Comparison of ENCODE assay signal across 2 fruit fly cellular contexts in genomic region chr2L:13056022-13056421, dm6.
A peak's percentile ranks its signal among the peaks of the same experiment; 100 is the strongest.
TF ChIP-seq lines count a peak whose summit lies in the region.

No protein-coding gene starts in this region.

TF ChIP-seq in whole organism, embryonic, 481 proteins besides CTCF, POLR2A, EP300 and RAD21 (continued from another document and continues in another):
- TF ChIP-seq trem (tag; optimal IDR thresholded peaks at IDR 0.05; lab: Kevin White, UChicago) = no peak
- TF ChIP-seq Sry-δ (GFP tag; optimal IDR thresholded peaks at IDR 0.05; lab: Kevin White, UChicago) = no peak
- TF ChIP-seq pum (GFP tag; optimal IDR thresholded peaks at IDR 0.05; lab: Kevin White, UChicago) = no peak
- TF ChIP-seq Med (GFP tag; lab: Kevin White, UChicago) = peak; percentile 83
- TF ChIP-seq CG7372 (GFP tag; IDR thresholded peaks at IDR 0.05; lab: Robert Waterston, UW) = no peak
- TF ChIP-seq chinmo (GFP tag; IDR thresholded peaks at IDR 0.05; lab: Robert Waterston, UW; ENCODE audit: partially characterized antibody) = no peak
- no peak for TF ChIP-seq Sin3A (optimal IDR thresholded peaks at IDR 0.05; lab: Kevin White, UChicago)
- no peak for TF ChIP-seq Chrac-16 (GFP tag; optimal IDR thresholded peaks at IDR 0.05; lab: Kevin White, UChicago)
- TF ChIP-seq B-H2 (GFP tag; optimal IDR thresholded peaks at IDR 0.05; lab: Kevin White, UChicago) = no peak
- no peak for TF ChIP-seq CG1233 (GFP tag; optimal IDR thresholded peaks at IDR 0.05; lab: Kevin White, UChicago)
- no peak for TF ChIP-seq Hr3 (GFP tag; optimal IDR thresholded peaks at IDR 0.05; lab: Kevin White, UChicago)
- no peak for TF ChIP-seq Dbx (GFP tag; IDR thresholded peaks at IDR 0.05; lab: Robert Waterston, UW)
- peak; percentile 13 for TF ChIP-seq CG15601 (tag; optimal IDR thresholded peaks at IDR 0.05; lab: Kevin White, UChicago)
- no peak for TF ChIP-seq CG4404 (GFP tag; IDR thresholded peaks at IDR 0.05; lab: Robert Waterston, UW)
- TF ChIP-seq lov (optimal IDR thresholded peaks at IDR 0.05; lab: Kevin White, UChicago) = no peak
- no peak for TF ChIP-seq lov (GFP tag; IDR thresholded peaks at IDR 0.05; lab: Robert Waterston, UW)
- TF ChIP-seq chm (GFP tag; IDR thresholded peaks at IDR 0.05; lab: Robert Waterston, UW) = no peak
- no peak for TF ChIP-seq jigr1 (GFP tag; IDR thresholded peaks at IDR 0.05; lab: Robert Waterston, UW)
- TF ChIP-seq ash1 (GFP tag; optimal IDR thresholded peaks at IDR 0.05; lab: Kevin White, UChicago) = no peak
- TF ChIP-seq onecut (GFP tag; IDR thresholded peaks at IDR 0.05; lab: Robert Waterston, UW) = no peak
- TF ChIP-seq Rfx (GFP tag; IDR thresholded peaks at IDR 0.05; lab: Robert Waterston, UW) = peak; percentile 52; the same call in 1 of the 2 replicates
- no peak for TF ChIP-seq bowl (GFP tag; IDR thresholded peaks at IDR 0.05; lab: Robert Waterston, UW)
- no peak for TF ChIP-seq CG14014 (GFP tag; IDR thresholded peaks at IDR 0.05; lab: Robert Waterston, UW)
- TF ChIP-seq unc-4 (GFP tag; IDR thresholded peaks at IDR 0.05; lab: Robert Waterston, UW; ENCODE audit: partially characterized antibody) = no peak
- TF ChIP-seq CG2712 (tag; optimal IDR thresholded peaks at IDR 0.05; lab: Kevin White, UChicago) = peak; percentile 29
- no peak for TF ChIP-seq ato (GFP tag; IDR thresholded peaks at IDR 0.05; lab: Robert Waterston, UW; ENCODE audit: partially characterized antibody)
- TF ChIP-seq wor (GFP tag; IDR thresholded peaks at IDR 0.05; lab: Robert Waterston, UW) = no peak
- no peak for TF ChIP-seq disco-r (GFP tag; optimal IDR thresholded peaks at IDR 0.05; lab: Kevin White, UChicago)
- TF ChIP-seq Doc2 (GFP tag; IDR thresholded peaks at IDR 0.05; lab: Robert Waterston, UW) = no peak
- no peak for TF ChIP-seq CG10274 (GFP tag; optimal IDR thresholded peaks at IDR 0.05; lab: Kevin White, UChicago)
- no peak for TF ChIP-seq CG15479 (GFP tag; optimal IDR thresholded peaks at IDR 0.05; lab: Kevin White, UChicago)
- TF ChIP-seq Hr51 (GFP tag; optimal IDR thresholded peaks at IDR 0.05; lab: Kevin White, UChicago) = peak in 1 of 2 experiments; percentile 13
- TF ChIP-seq CG8765 (GFP tag; IDR thresholded peaks at IDR 0.05; lab: Robert Waterston, UW) = no peak
- no peak for TF ChIP-seq nerfin-2 (GFP tag; IDR thresholded peaks at IDR 0.05; lab: Robert Waterston, UW; ENCODE audit: partially characterized antibody)
- TF ChIP-seq zf30C (GFP tag; optimal IDR thresholded peaks at IDR 0.05; lab: Kevin White, UChicago) = no peak
- no peak for TF ChIP-seq knrl (GFP tag; IDR thresholded peaks at IDR 0.05; lab: Robert Waterston, UW; ENCODE audit: partially characterized antibody)
- TF ChIP-seq NC2α (GFP tag; optimal IDR thresholded peaks at IDR 0.05; lab: Kevin White, UChicago) = no peak
- TF ChIP-seq CG18764 (GFP tag; optimal IDR thresholded peaks at IDR 0.05; lab: Kevin White, UChicago) = no peak
- TF ChIP-seq Ada2b (GFP tag; IDR thresholded peaks at IDR 0.05; lab: Robert Waterston, UW) = no peak
- TF ChIP-seq Opbp (GFP tag; IDR thresholded peaks at IDR 0.05; lab: Robert Waterston, UW; ENCODE audit: partially characterized antibody) = no peak
- no peak for TF ChIP-seq danr (GFP tag; IDR thresholded peaks at IDR 0.05; lab: Robert Waterston, UW)
- no peak for TF ChIP-seq abd-A (tag; optimal IDR thresholded peaks at IDR 0.05; lab: Kevin White, UChicago)
- peak in 1 of 2 experiments; percentile 26 for TF ChIP-seq chif (GFP tag; optimal IDR thresholded peaks at IDR 0.05; lab: Kevin White, UChicago)
- no peak for TF ChIP-seq insv (GFP tag; optimal IDR thresholded peaks at IDR 0.05; lab: Kevin White, UChicago)
- no peak for TF ChIP-seq wdn (GFP tag; IDR thresholded peaks at IDR 0.05; lab: Robert Waterston, UW)
- no peak for TF ChIP-seq klu (GFP tag; IDR thresholded peaks at IDR 0.05; lab: Robert Waterston, UW)
- no peak for TF ChIP-seq CG13624 (GFP tag; optimal IDR thresholded peaks at IDR 0.05; lab: Kevin White, UChicago)
- no peak for TF ChIP-seq CG4730 (GFP tag; IDR thresholded peaks at IDR 0.05; lab: Robert Waterston, UW)
- no peak for TF ChIP-seq CG12942 (GFP tag; optimal IDR thresholded peaks at IDR 0.05; lab: Kevin White, UChicago)
- no peak for TF ChIP-seq Awh (GFP tag; IDR thresholded peaks at IDR 0.05; lab: Robert Waterston, UW)
- no peak for TF ChIP-seq CG30020 (tag; optimal IDR thresholded peaks at IDR 0.05; lab: Kevin White, UChicago)
- no peak for TF ChIP-seq ssp (GFP tag; IDR thresholded peaks at IDR 0.05; lab: Robert Waterston, UW)
- TF ChIP-seq Sox100B (GFP tag; optimal IDR thresholded peaks at IDR 0.05; lab: Kevin White, UChicago) = no peak
- no peak for TF ChIP-seq CG17829 (tag; optimal IDR thresholded peaks at IDR 0.05; lab: Kevin White, UChicago)
- no peak for TF ChIP-seq CG9437 (GFP tag; optimal IDR thresholded peaks at IDR 0.05; lab: Kevin White, UChicago)
- TF ChIP-seq sens-2 (GFP tag; IDR thresholded peaks at IDR 0.05; lab: Robert Waterston, UW) = no peak
- TF ChIP-seq amos (GFP tag; IDR thresholded peaks at IDR 0.05; lab: Robert Waterston, UW; ENCODE audit: partially characterized antibody) = no peak
- TF ChIP-seq CG12391 (tag; optimal IDR thresholded peaks at IDR 0.05; lab: Kevin White, UChicago) = no peak
- no peak for TF ChIP-seq bigmax (GFP tag; optimal IDR thresholded peaks at IDR 0.05; lab: Kevin White, UChicago)
- no peak for TF ChIP-seq Doc3 (GFP tag; IDR thresholded peaks at IDR 0.05; lab: Robert Waterston, UW; ENCODE audit: partially characterized antibody)
- no peak for TF ChIP-seq esg (GFP tag; conservative IDR thresholded peaks at IDR 0.05; lab: Robert Waterston, UW)
- TF ChIP-seq Ets97D (GFP tag; optimal IDR thresholded peaks at IDR 0.05; lab: Kevin White, UChicago) = no peak
- TF ChIP-seq Optix (GFP tag; IDR thresholded peaks at IDR 0.05; lab: Robert Waterston, UW) = no peak
- TF ChIP-seq CG10959 (GFP tag; IDR thresholded peaks at IDR 0.05; lab: Robert Waterston, UW) = no peak
- TF ChIP-seq vfl (GFP tag; optimal IDR thresholded peaks at IDR 0.05; lab: Kevin White, UChicago) = no peak
- no peak for TF ChIP-seq CG1647 (GFP tag; optimal IDR thresholded peaks at IDR 0.05; lab: Kevin White, UChicago)
- peak; percentile 13 for TF ChIP-seq az2 (GFP tag; optimal IDR thresholded peaks at IDR 0.05; lab: Kevin White, UChicago)
- no peak for TF ChIP-seq yki (optimal IDR thresholded peaks at IDR 0.05; lab: Kevin White, UChicago)
- peak; percentile 23 for TF ChIP-seq CG9817 (tag; optimal IDR thresholded peaks at IDR 0.05; lab: Kevin White, UChicago)
- TF ChIP-seq ind (GFP tag; optimal IDR thresholded peaks at IDR 0.05; lab: Kevin White, UChicago) = peak; percentile 41

TF ChIP-seq in whole organism, prepupa, 60 proteins besides CTCF, POLR2A, EP300 and RAD21 (continued from another document):
- TF ChIP-seq Gug (GFP tag; IDR thresholded peaks at IDR 0.05; lab: Robert Waterston, UW) (peak; percentile 76), CG8119 (GFP tag; IDR thresholded peaks at IDR 0.05; lab: Robert Waterston, UW) (peak; percentile 76), CG7368 (GFP tag; optimal IDR thresholded peaks at IDR 0.05; lab: Kevin White, UChicago) (peak; percentile 9), OdsH (GFP tag; optimal IDR thresholded peaks at IDR 0.05; lab: Kevin White, UChicago) (peak; percentile 77), acj6 (GFP tag; optimal IDR thresholded peaks at IDR 0.05; lab: Kevin White, UChicago) (peak; percentile 70), achi (GFP tag; optimal IDR thresholded peaks at IDR 0.05; lab: Kevin White, UChicago) (peak; percentile 72), spab (GFP tag; optimal IDR thresholded peaks at IDR 0.05; lab: Kevin White, UChicago) (peak; percentile 42), esn (GFP tag; optimal IDR thresholded peaks at IDR 0.05; lab: Kevin White, UChicago) (peak; percentile 53), ss (GFP tag; optimal IDR thresholded peaks at IDR 0.05; lab: Kevin White, UChicago) (peak in 1 of 2 experiments; percentile 38), Met (GFP tag; optimal IDR thresholded peaks at IDR 0.05; lab: Kevin White, UChicago) (peak; percentile 51), CG3919 (GFP tag; optimal IDR thresholded peaks at IDR 0.05; lab: Kevin White, UChicago) (peak; percentile 66), Blimp-1 (GFP tag; optimal IDR thresholded peaks at IDR 0.05; lab: Kevin White, UChicago) (no peak), lz (GFP tag; optimal IDR thresholded peaks at IDR 0.05; lab: Kevin White, UChicago) (peak; percentile 37), fd85E (GFP tag; optimal IDR thresholded peaks at IDR 0.05; lab: Kevin White, UChicago) (no peak), Sox15 (GFP tag; optimal IDR thresholded peaks at IDR 0.05; lab: Kevin White, UChicago) (peak; percentile 37), Hr39 (GFP tag; optimal IDR thresholded peaks at IDR 0.05; lab: Kevin White, UChicago) (peak; percentile 61), CG31627 (GFP tag; optimal IDR thresholded peaks at IDR 0.05; lab: Kevin White, UChicago) (peak; percentile 38), Ets96B (tag; optimal IDR thresholded peaks at IDR 0.05; lab: Kevin White, UChicago) (peak; percentile 61), CG34406 (GFP tag; optimal IDR thresholded peaks at IDR 0.05; lab: Kevin White, UChicago) (peak; percentile 45), CG6163 (GFP tag; IDR thresholded peaks at IDR 0.05; lab: Robert Waterston, UW) (peak; percentile 81), salr (GFP tag; optimal IDR thresholded peaks at IDR 0.05; lab: Kevin White, UChicago) (peak; percentile 29 to 37), CG6792 (GFP tag; optimal IDR thresholded peaks at IDR 0.05; lab: Kevin White, UChicago) (peak; percentile 57), fd59A (GFP tag; optimal IDR thresholded peaks at IDR 0.05; lab: Kevin White, UChicago) (peak; percentile 46), CG15336 (GFP tag; IDR thresholded peaks at IDR 0.05; lab: Robert Waterston, UW) (peak; percentile 83), CG1621 (tag; optimal IDR thresholded peaks at IDR 0.05; lab: Kevin White, UChicago) (peak; percentile 64), CG10631 (GFP tag; optimal IDR thresholded peaks at IDR 0.05; lab: Kevin White, UChicago) (peak; percentile 63), Smox (GFP tag; optimal IDR thresholded peaks at IDR 0.05; lab: Kevin White, UChicago) (peak; percentile 16), svp (GFP tag; lab: Kevin White, UChicago) (peak; percentile 62), CG3032 (tag; optimal IDR thresholded peaks at IDR 0.05; lab: Kevin White, UChicago) (peak; percentile 49), Ets21C (GFP tag; optimal IDR thresholded peaks at IDR 0.05; lab: Kevin White, UChicago) (no peak), CG16779 (tag; optimal IDR thresholded peaks at IDR 0.05; lab: Kevin White, UChicago) (peak; percentile 15), CG8632 (GFP tag; optimal IDR thresholded peaks at IDR 0.05; lab: Kevin White, UChicago) (peak; percentile 35), CG11762 (GFP tag; optimal IDR thresholded peaks at IDR 0.05; lab: Kevin White, UChicago; ENCODE audit: insufficient read depth) (peak; percentile 53), CG10669 (GFP tag; optimal IDR thresholded peaks at IDR 0.05; lab: Kevin White, UChicago) (peak; percentile 68), net (GFP tag; optimal IDR thresholded peaks at IDR 0.05; lab: Kevin White, UChicago) (peak; percentile 70), Lpt (GFP tag; optimal IDR thresholded peaks at IDR 0.05; lab: Kevin White, UChicago) (peak; percentile 61), Eip93F (GFP tag; optimal IDR thresholded peaks at IDR 0.05; lab: Kevin White, UChicago) (no peak), Sox14 (GFP tag; optimal IDR thresholded peaks at IDR 0.05; lab: Kevin White, UChicago) (peak; percentile 68)
